Worm (Caenorhabditis elegans) whole organism, young adult: ENCODE results near the gene atgp-2.

Source experiments
- D2030.7 ChIP-seq: fragments of 200-800 bp; sonication (Bioruptor generic); IDR thresholded peaks from 2 replicates; pipeline ENCODE4 v1.3.6; 2022; ENCODE audit warnings: missing genetic modification reagents, missing genetic modification characterization, missing compliant biosample characterization
- F23B12.7 ChIP-seq: sonication (generic microtip); optimal IDR thresholded peaks from 2 replicates; lab custom pipeline; 2017; ENCODE audit warnings: missing genetic modification characterization, mild to moderate bottlenecking, missing compliant biosample characterization, antibody characterized with exemption, moderate library complexity; ENCODE audit not compliant: insufficient read depth
- F33H1.4 ChIP-seq: fragments of 200-800 bp; sonication (Bioruptor generic); IDR thresholded peaks from 2 replicates; pipeline ENCODE4 v1.3.6; 2022; ENCODE audit warnings: missing genetic modification reagents, missing genetic modification characterization, missing compliant biosample characterization
- F57C9.4 ChIP-seq: sonication (generic microtip); optimal IDR thresholded peaks from 2 replicates; lab custom pipeline; 2017; ENCODE audit warnings: mild to moderate bottlenecking, missing genetic modification characterization, missing compliant biosample characterization
- Y56A3A.18 ChIP-seq: fragments of 200-800 bp; sonication (Bioruptor generic); IDR thresholded peaks from 2 replicates; pipeline ENCODE4 v1.3.6; 2022; ENCODE audit warnings: missing genetic modification reagents, missing genetic modification characterization, missing compliant biosample characterization
- Y95B8A.8 ChIP-seq: fragments of 200-800 bp; sonication (Bioruptor generic); IDR thresholded peaks from 2 replicates; pipeline ENCODE4 v1.3.6; 2022; ENCODE audit warnings: missing genetic modification reagents, missing genetic modification characterization, missing compliant biosample characterization
- ZK185.1 ChIP-seq: sonication (generic microtip); optimal IDR thresholded peaks from 2 replicates; lab custom pipeline; 2016; ENCODE audit warnings: mild to moderate bottlenecking, missing genetic modification characterization, missing compliant biosample characterization; ENCODE audit not compliant: poor library complexity, severe bottlenecking
- ama-1 ChIP-seq, 3 experiments: fragments of 150-350 bp in 1 of 3; sonication (generic microtip) in 2 of 3; optimal IDR thresholded peaks; 2 replicates each; lab custom pipeline; 2014 to 2018; ENCODE audit warnings: missing biosample characterization in 2 of 3, missing genetic modification characterization in 2 of 3, missing genetic modification reagents in 2 of 3
- aptf-2 ChIP-seq: fragments of 200-800 bp; sonication (Bioruptor generic); conservative IDR thresholded peaks from 2 replicates; pipeline ENCODE4 v1.3.6; 2022; ENCODE audit warnings: missing genetic modification reagents, missing genetic modification characterization, missing compliant biosample characterization
- cebp-1 ChIP-seq, 2 experiments: fragments of 200-800 bp in 1 of 2; sonication (Bioruptor generic) in 1 of 2; sonication (generic microtip) in 1 of 2; IDR thresholded peaks in 1 of 2; optimal IDR thresholded peaks in 1 of 2; 2 replicates each; pipeline versions ENCODE4 v1.3.6 to Lab custom; 2017 to 2022; ENCODE audit warnings: missing compliant biosample characterization in 2 of 2, missing genetic modification characterization in 2 of 2, mild to moderate bottlenecking in 1 of 2, missing genetic modification reagents in 1 of 2, moderate library complexity in 1 of 2
- cebp-2 ChIP-seq: fragments of 200-800 bp; sonication (Bioruptor generic); IDR thresholded peaks from 2 replicates; pipeline ENCODE4 v1.3.6; 2022; ENCODE audit warnings: missing genetic modification characterization, missing compliant biosample characterization
- ceh-40 ChIP-seq: fragments of 200-800 bp; sonication (Bioruptor generic); IDR thresholded peaks from 2 replicates; pipeline ENCODE4 v1.3.6; 2022; ENCODE audit warnings: missing genetic modification characterization, missing compliant biosample characterization
- ceh-91 ChIP-seq: fragments of 200-800 bp; sonication (Bioruptor generic); IDR thresholded peaks from 2 replicates; pipeline ENCODE4 v1.3.6; 2022; ENCODE audit warnings: missing genetic modification reagents, missing genetic modification characterization, missing compliant biosample characterization
- chd-7 ChIP-seq: sonication (generic microtip); optimal IDR thresholded peaks from 2 replicates; lab custom pipeline; 2016; ENCODE audit warnings: mild to moderate bottlenecking, missing genetic modification characterization, moderate library complexity, missing compliant biosample characterization
- die-1 ChIP-seq: sonication (generic microtip); optimal IDR thresholded peaks from 2 replicates; lab custom pipeline; 2016; ENCODE audit warnings: missing genotype, mild to moderate bottlenecking, missing genetic modification characterization, missing compliant biosample characterization
- dox-1 ChIP-seq: fragments of 200-800 bp; sonication (Bioruptor generic); IDR thresholded peaks from 2 replicates; pipeline ENCODE4 v1.3.6; 2022; ENCODE audit warnings: missing genetic modification reagents, missing genetic modification characterization, missing compliant biosample characterization
- dpff-1 ChIP-seq: sonication (generic microtip); optimal IDR thresholded peaks from 2 replicates; lab custom pipeline; 2017; ENCODE audit warnings: mild to moderate bottlenecking, missing genetic modification characterization, missing compliant biosample characterization
- egl-44 ChIP-seq: fragments of 200-800 bp; sonication (Bioruptor generic); IDR thresholded peaks from 2 replicates; pipeline ENCODE4 v1.3.6; 2022; ENCODE audit warnings: missing genetic modification reagents, missing genetic modification characterization, missing compliant biosample characterization
- hmg-1.2 ChIP-seq: fragments of 200-800 bp; sonication (Bioruptor generic); IDR thresholded peaks from 2 replicates; pipeline ENCODE4 v1.3.6; 2022; ENCODE audit warnings: missing genetic modification reagents, missing genetic modification characterization, missing compliant biosample characterization
- hsf-1 ChIP-seq: fragments of 200-800 bp; sonication (Bioruptor generic); IDR thresholded peaks from 2 replicates; pipeline ENCODE4 v1.3.6; 2022; ENCODE audit warnings: missing genetic modification reagents, missing genetic modification characterization, missing compliant biosample characterization
- let-607 ChIP-seq, 2 experiments: fragments of 200-800 bp in 1 of 2; sonication (Bioruptor generic) in 1 of 2; sonication (generic microtip) in 1 of 2; optimal IDR thresholded peaks; 2 replicates each; lab custom pipeline; 2016 to 2018; ENCODE audit warnings: mild to moderate bottlenecking in 2 of 2, missing compliant biosample characterization in 2 of 2, missing genetic modification characterization in 2 of 2, moderate library complexity in 2 of 2, missing genotype in 1 of 2
- lin-54 ChIP-seq: fragments of 200-800 bp; sonication (Bioruptor generic); optimal IDR thresholded peaks from 2 replicates; lab custom pipeline; 2018; ENCODE audit warnings: mild to moderate bottlenecking, missing genetic modification characterization, missing compliant biosample characterization
- lsy-27 ChIP-seq: sonication (generic microtip); optimal IDR thresholded peaks from 2 replicates; lab custom pipeline; 2017; ENCODE audit warnings: missing genetic modification characterization, mild to moderate bottlenecking, missing compliant biosample characterization, antibody characterized with exemption, missing genotype, borderline replicate concordance; ENCODE audit not compliant: insufficient read depth
- madf-3 ChIP-seq: fragments of 200-800 bp; sonication (Bioruptor generic); IDR thresholded peaks from 2 replicates; pipeline ENCODE4 v1.3.6; 2022; ENCODE audit warnings: missing genetic modification reagents, missing genetic modification characterization, missing compliant biosample characterization
- mes-4 ChIP-seq: sonication (generic microtip); optimal IDR thresholded peaks from 2 replicates; lab custom pipeline; 2016; ENCODE audit warnings: missing genotype, missing genetic modification characterization, missing compliant biosample characterization
- nfya-2 ChIP-seq: fragments of 200-800 bp; sonication (Bioruptor generic); IDR thresholded peaks from 2 replicates; pipeline ENCODE4 v1.3.6; 2022; ENCODE audit warnings: missing genetic modification reagents, missing genetic modification characterization, missing compliant biosample characterization
- nhr-80 ChIP-seq: sonication (generic microtip); optimal IDR thresholded peaks from 2 replicates; lab custom pipeline; 2016; ENCODE audit warnings: missing genetic modification characterization, missing compliant biosample characterization
- pbrm-1 ChIP-seq: fragments of 200-800 bp; sonication (Bioruptor generic); IDR thresholded peaks from 2 replicates; pipeline ENCODE4 v1.3.6; 2022; ENCODE audit warnings: missing genetic modification reagents, missing genetic modification characterization, missing compliant biosample characterization
- snpc-1.1 ChIP-seq: sonication (generic microtip); optimal IDR thresholded peaks from 2 replicates; lab custom pipeline; 2017; ENCODE audit warnings: missing genetic modification characterization, mild to moderate bottlenecking, missing compliant biosample characterization, antibody characterized with exemption, moderate library complexity, missing genotype, missing genetic modification reagents; ENCODE audit not compliant: insufficient read depth
- somi-1 ChIP-seq: fragments of 200-800 bp; sonication (Bioruptor generic); optimal IDR thresholded peaks from 2 replicates; lab custom pipeline; 2018; ENCODE audit warnings: mild to moderate bottlenecking, missing genetic modification characterization, missing compliant biosample characterization
- unc-130 ChIP-seq: sonication (generic microtip); optimal IDR thresholded peaks from 2 replicates; lab custom pipeline; 2016; ENCODE audit warnings: missing genetic modification reagents, missing genetic modification characterization, missing compliant biosample characterization
- ztf-22 ChIP-seq: fragments of 200-800 bp; sonication (Bioruptor generic); optimal IDR thresholded peaks from 2 replicates; lab custom pipeline; 2018; ENCODE audit warnings: mild to moderate bottlenecking, missing genetic modification characterization, moderate library complexity, missing compliant biosample characterization
- ztf-25 ChIP-seq: fragments of 200-800 bp; sonication (Bioruptor generic); IDR thresholded peaks from 2 replicates; pipeline ENCODE4 v1.3.6; 2022; ENCODE audit warnings: missing genetic modification reagents, missing genetic modification characterization, missing compliant biosample characterization
- ztf-3 ChIP-seq: fragments of 200-800 bp; sonication (Bioruptor generic); optimal IDR thresholded peaks from 2 replicates; lab custom pipeline; 2018; ENCODE audit warnings: mild to moderate bottlenecking, missing genetic modification characterization, missing compliant biosample characterization
- ztf-6 ChIP-seq: fragments of 200-800 bp; sonication (Bioruptor generic); IDR thresholded peaks from 2 replicates; pipeline ENCODE4 v1.3.6; 2022; ENCODE audit warnings: missing genetic modification reagents, missing genetic modification characterization, missing compliant biosample characterization

The atgp-2 gene

ce11 chrII:14600852-14601313 lies 43.0 kb downstream of the atgp-2 start, which contains the start of gene tps-2:
Gene tps-2 (plus strand): TSS chrII:14600902.
- TF ChIP-seq let-607 (tag; optimal IDR thresholded peaks at IDR 0.05; lab: Kevin White, UChicago): peak in 1 of 2 experiments; percentile 6
- TF ChIP-seq somi-1 (GFP tag; lab: Kevin White, UChicago): no peak
- TF ChIP-seq dox-1: 0 out of 2 replicates have a peak, but pooled peaks have one; percentile 4
- no peak for TF ChIP-seq cebp-2 (GFP tag; lab: Robert Waterston, UW)
- no peak for TF ChIP-seq F33H1.4
- TF ChIP-seq unc-130: no peak
- TF ChIP-seq ama-1 (optimal IDR thresholded peaks at IDR 0.05; lab: Kevin White, UChicago): peak; percentile 84
- no peak for TF ChIP-seq ama-1 (GFP tag; optimal IDR thresholded peaks at IDR 0.05; lab: Kevin White, UChicago)
- TF ChIP-seq nfya-2 (GFP tag; lab: Robert Waterston, UW): no peak
- TF ChIP-seq lin-54: no peak
- TF ChIP-seq Y95B8A.8 (GFP tag; lab: Robert Waterston, UW): no peak
- TF ChIP-seq ztf-22: no peak
- TF ChIP-seq ztf-25 (GFP tag; lab: Robert Waterston, UW): no peak
- no peak for TF ChIP-seq dpff-1 (tag; lab: Kevin White, UChicago)
- no peak for TF ChIP-seq D2030.7
- no peak for TF ChIP-seq ceh-40 (GFP tag; lab: Robert Waterston, UW)
- no peak for TF ChIP-seq snpc-1.1 (tag; lab: Kevin White, UChicago)
- no peak for TF ChIP-seq F57C9.4 (tag; lab: Kevin White, UChicago)

ce11 chrII:14599933-14600630 lies 43.8 kb downstream of the atgp-2 start:
- no peak for TF ChIP-seq Y56A3A.18
- TF ChIP-seq lin-54: no peak
- TF ChIP-seq lsy-27 (tag; lab: Kevin White, UChicago): no peak
- no peak for TF ChIP-seq die-1
- peak; percentile 1 for TF ChIP-seq chd-7
- TF ChIP-seq aptf-2: no peak
- TF ChIP-seq ZK185.1 (tag; lab: Kevin White, UChicago): no peak
- no peak for TF ChIP-seq madf-3
- TF ChIP-seq pbrm-1 (GFP tag; lab: Robert Waterston, UW): 0 out of 2 replicates have a peak, but pooled peaks have one; percentile 14
- no peak for TF ChIP-seq nfya-2 (GFP tag; lab: Robert Waterston, UW)
- no peak for TF ChIP-seq cebp-1 (GFP tag; IDR thresholded peaks at IDR 0.05; lab: Robert Waterston, UW)
- no peak for TF ChIP-seq cebp-1 (tag; optimal IDR thresholded peaks at IDR 0.05; lab: Kevin White, UChicago)
- TF ChIP-seq mes-4 (tag; lab: Kevin White, UChicago): no peak
- TF ChIP-seq ztf-3 (GFP tag; lab: Kevin White, UChicago): peak; percentile 32
- TF ChIP-seq ama-1 (optimal IDR thresholded peaks at IDR 0.05; lab: Kevin White, UChicago): peak; percentile 36
- no peak for TF ChIP-seq ama-1 (GFP tag; optimal IDR thresholded peaks at IDR 0.05; lab: Kevin White, UChicago)
- TF ChIP-seq nhr-80 (tag; lab: Kevin White, UChicago): peak; percentile 16
- TF ChIP-seq F23B12.7: no peak
- no peak for TF ChIP-seq Y95B8A.8 (GFP tag; lab: Robert Waterston, UW)
- TF ChIP-seq ztf-22: no peak
- no peak for TF ChIP-seq ztf-6

- TF ChIP-seq hsf-1 (GFP tag; lab: Robert Waterston, UW): no peak
- TF ChIP-seq hmg-1.2 (GFP tag; lab: Robert Waterston, UW): peak; percentile 20; the same call in 1 of the 2 replicates
- TF ChIP-seq egl-44 (GFP tag; lab: Robert Waterston, UW): no peak
- TF ChIP-seq let-607 (tag; optimal IDR thresholded peaks at IDR 0.05; lab: Kevin White, UChicago): no peak
- TF ChIP-seq ceh-91 (GFP tag; lab: Robert Waterston, UW): no peak
- peak; percentile 72 for TF ChIP-seq ama-1 (optimal IDR thresholded peaks at IDR 0.05; lab: Kevin White, UChicago)
- TF ChIP-seq ama-1 (GFP tag; optimal IDR thresholded peaks at IDR 0.05; lab: Kevin White, UChicago): no peak
Measured at ce11 chrII:14599284-14599862, 44.5 kb downstream of the atgp-2 start.
